Fruit fly (Drosophila melanogaster) whole organism: ENCODE measurements around the gene Cpr72Ec.

Source experiments
- CG8478 ChIP-seq: fragments of >200 bp; optimal IDR thresholded peaks from 2 replicates; lab custom pipeline; 2018; ENCODE audit warnings: inconsistent platforms
- Dll ChIP-seq: fragments of >200 bp; optimal IDR thresholded peaks from 2 replicates; lab custom pipeline; 2017
- usp ChIP-seq: fragments of >200 bp; optimal IDR thresholded peaks from 2 replicates; lab custom pipeline; 2017; ENCODE audit warnings: missing biosample characterization, missing genetic modification characterization, mixed read lengths

DNA sequence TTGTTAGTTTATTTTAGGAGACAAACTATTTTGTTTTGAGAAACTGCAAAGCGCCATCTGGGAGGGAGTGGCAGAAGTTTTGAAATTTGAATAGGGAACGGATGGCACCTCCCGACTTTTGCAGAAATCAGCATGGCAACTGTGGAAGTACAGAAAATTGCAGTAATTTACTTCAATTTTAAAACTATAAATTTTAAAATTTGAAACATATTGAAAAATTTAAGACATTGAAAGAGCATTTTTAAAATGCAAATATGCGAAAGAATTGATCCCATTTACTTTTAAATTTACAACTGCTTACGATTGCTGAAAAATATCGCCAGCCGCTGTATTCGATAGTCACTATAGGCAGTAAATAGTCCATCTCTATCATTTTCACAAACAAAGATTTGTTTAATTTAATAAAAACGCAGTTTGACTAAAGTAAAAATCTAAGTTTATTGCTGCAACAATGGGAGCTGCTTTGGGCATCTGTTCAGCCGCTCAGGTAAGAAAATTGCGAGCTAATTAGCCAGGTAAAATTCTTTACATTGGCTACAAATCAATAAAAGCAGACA, 45.3 kb upstream of the Cpr72Ec start, which contains the start of gene Serinc:
- TF ChIP-seq Dll (no peak), usp (GFP tag; lab: Kevin White, UChicago) (no peak), CG8478 (lab: Kevin White, UChicago) (no peak)
